In the genomic region with DNA sequence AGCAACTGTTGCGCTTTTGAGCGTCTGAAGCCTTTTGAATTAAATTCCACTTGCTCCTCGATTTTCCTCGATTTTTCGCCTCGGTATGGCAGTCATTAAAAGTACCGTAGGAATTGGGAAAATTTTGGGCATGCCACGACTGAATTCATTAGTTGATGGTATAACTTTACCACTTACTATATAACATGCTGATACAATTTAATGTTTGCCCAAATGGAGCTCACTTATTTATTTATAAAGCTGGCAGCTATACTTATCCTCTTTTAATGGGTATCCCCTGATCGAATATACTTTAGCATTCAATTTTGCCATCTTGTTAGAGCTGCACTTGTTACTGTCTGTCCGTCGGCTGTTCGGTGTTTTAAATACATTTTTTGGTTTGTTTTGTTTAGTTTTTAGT, we compare ENCODE assay signal across 3 fruit fly cellular contexts.
TF ChIP-seq lines count a peak whose summit lies in the region.

No protein-coding gene starts in this region.

- no peak for TF ChIP-seq CTCF in whole organism, embryonic (GFP tag; optimal IDR thresholded peaks at IDR 0.05; lab: Kevin White, UChicago)

TF ChIP-seq in whole organism, embryonic, 481 proteins besides CTCF, POLR2A, EP300 and RAD21:
- TF ChIP-seq CG1603 (tag; optimal IDR thresholded peaks at IDR 0.05; lab: Kevin White, UChicago) (peak; percentile 12), row (GFP tag; IDR thresholded peaks at IDR 0.05; lab: Robert Waterston, UW) (0 out of 3 replicates have a peak, but pooled peaks have one; percentile 15), CG12744 (GFP tag; optimal IDR thresholded peaks at IDR 0.05; lab: Kevin White, UChicago) (no peak), so (GFP tag; IDR thresholded peaks at IDR 0.05; lab: Robert Waterston, UW) (no peak), CG8388 (GFP tag; optimal IDR thresholded peaks at IDR 0.05; lab: Kevin White, UChicago) (peak; percentile 44), Taf1 (GFP tag; IDR thresholded peaks at IDR 0.05; lab: Robert Waterston, UW) (no peak), CG12155 (GFP tag; optimal IDR thresholded peaks at IDR 0.05; lab: Kevin White, UChicago) (no peak), Drgx (GFP tag; IDR thresholded peaks at IDR 0.05; lab: Robert Waterston, UW) (peak; percentile 67), CG10462 (GFP tag; optimal IDR thresholded peaks at IDR 0.05; lab: Kevin White, UChicago) (no peak), Sox102F (GFP tag; optimal IDR thresholded peaks at IDR 0.05; lab: Kevin White, UChicago) (peak; percentile 31)

TF ChIP-seq in whole organism, prepupa, 60 proteins besides CTCF, POLR2A, EP300 and RAD21:
- TF ChIP-seq esn (GFP tag; optimal IDR thresholded peaks at IDR 0.05; lab: Kevin White, UChicago): no peak
- TF ChIP-seq OdsH (GFP tag; optimal IDR thresholded peaks at IDR 0.05; lab: Kevin White, UChicago): peak; percentile 22
- peak; percentile 26 for TF ChIP-seq pdm3 (GFP tag; optimal IDR thresholded peaks at IDR 0.05; lab: Kevin White, UChicago)
- TF ChIP-seq CG32006 (GFP tag; optimal IDR thresholded peaks at IDR 0.05; lab: Kevin White, UChicago): peak; percentile 69
- TF ChIP-seq CG6163 (GFP tag; IDR thresholded peaks at IDR 0.05; lab: Robert Waterston, UW): no peak
- TF ChIP-seq CG15336 (GFP tag; IDR thresholded peaks at IDR 0.05; lab: Robert Waterston, UW): peak; percentile 77
- TF ChIP-seq Hr4 (GFP tag; optimal IDR thresholded peaks at IDR 0.05; lab: Kevin White, UChicago): peak; percentile 73
- peak; percentile 62 for TF ChIP-seq CG6276 (GFP tag; optimal IDR thresholded peaks at IDR 0.05; lab: Kevin White, UChicago)
- TF ChIP-seq lz (GFP tag; optimal IDR thresholded peaks at IDR 0.05; lab: Kevin White, UChicago): no peak
- no peak for TF ChIP-seq acj6 (GFP tag; optimal IDR thresholded peaks at IDR 0.05; lab: Kevin White, UChicago)
- TF ChIP-seq eg (GFP tag; IDR thresholded peaks at IDR 0.05; lab: Robert Waterston, UW): peak; percentile 68
- TF ChIP-seq Sox15 (GFP tag; optimal IDR thresholded peaks at IDR 0.05; lab: Kevin White, UChicago): no peak
- no peak for TF ChIP-seq fd85E (GFP tag; optimal IDR thresholded peaks at IDR 0.05; lab: Kevin White, UChicago)
- TF ChIP-seq CG8119 (GFP tag; IDR thresholded peaks at IDR 0.05; lab: Robert Waterston, UW): peak; percentile 68; the same call in 2 of the 3 replicates
- TF ChIP-seq Lpt (GFP tag; optimal IDR thresholded peaks at IDR 0.05; lab: Kevin White, UChicago): peak; percentile 26
- no peak for TF ChIP-seq dsx (GFP tag; optimal IDR thresholded peaks at IDR 0.05; lab: Kevin White, UChicago; ENCODE audit: poor library complexity, severe bottlenecking)
- 0 out of 2 replicates have a peak, but pooled peaks have one; percentile 23 for TF ChIP-seq CG11294 (GFP tag; IDR thresholded peaks at IDR 0.05; lab: Robert Waterston, UW)
- TF ChIP-seq Eip78C (GFP tag; lab: Kevin White, UChicago): peak; percentile 56
- TF ChIP-seq fd59A (GFP tag; optimal IDR thresholded peaks at IDR 0.05; lab: Kevin White, UChicago): no peak

TF ChIP-seq in whole organism, pupa, 21 proteins besides CTCF, POLR2A, EP300 and RAD21:
- TF ChIP-seq CG12605 (GFP tag; IDR thresholded peaks at IDR 0.05; lab: Robert Waterston, UW) (no peak), EcR (GFP tag; optimal IDR thresholded peaks at IDR 0.05; lab: Kevin White, UChicago) (no peak), CG10348 (GFP tag; IDR thresholded peaks at IDR 0.05; lab: Robert Waterston, UW) (no peak), CG4496 (GFP tag; IDR thresholded peaks at IDR 0.05; lab: Robert Waterston, UW) (peak; percentile 29; the same call in 1 of the 3 replicates), gl (tag; optimal IDR thresholded peaks at IDR 0.05; lab: Kevin White, UChicago) (no peak), D1 (tag; optimal IDR thresholded peaks at IDR 0.05; lab: Kevin White, UChicago) (no peak), CG8159 (tag; optimal IDR thresholded peaks at IDR 0.05; lab: Kevin White, UChicago) (no peak), Pif1A (GFP tag; optimal IDR thresholded peaks at IDR 0.05; lab: Kevin White, UChicago) (no peak), CG9948 (tag; optimal IDR thresholded peaks at IDR 0.05; lab: Kevin White, UChicago) (no peak), CG15710 (tag; optimal IDR thresholded peaks at IDR 0.05; lab: Kevin White, UChicago) (no peak), fd96Ca (GFP tag; IDR thresholded peaks at IDR 0.05; lab: Robert Waterston, UW) (peak; percentile 48; the same call in 1 of the 3 replicates), Ets98B (GFP tag; IDR thresholded peaks at IDR 0.05; lab: Robert Waterston, UW) (peak; percentile 69), CG32121 (GFP tag; IDR thresholded peaks at IDR 0.05; lab: Robert Waterston, UW) (peak; percentile 59; the same call in 1 of the 2 replicates), rn (GFP tag; IDR thresholded peaks at IDR 0.05; lab: Robert Waterston, UW) (0 out of 2 replicates have a peak, but pooled peaks have one; percentile 24), Pif1B (GFP tag; optimal IDR thresholded peaks at IDR 0.05; lab: Kevin White, UChicago) (no peak)

Comparison
In these comparisons a context has a peak if more than half of its experiments do, and no peak if none do; other contexts are left out.
1. Of the 7 proteins assayed by ChIP-seq in both whole organism, embryonic and whole organism, prepupa: peak only in whole organism, embryonic: Sox102F; only in whole organism, prepupa: Lpt; in both: none; in neither: 5.